Worm (Caenorhabditis elegans): ENCODE measurements around the gene scc-2.

ce11 chrII:196685-197084, 66.8 kb downstream of the scc-2 start, which contains the start of gene chs-2:
- no peak for TF ChIP-seq ceh-36 (tag; optimal IDR thresholded peaks at IDR 0.05)
- TF ChIP-seq flt-1 (GFP tag; IDR thresholded peaks at IDR 0.05): no peak
- TF ChIP-seq ama-1 (optimal IDR thresholded peaks at IDR 0.05): no peak
- no peak for TF ChIP-seq sea-1 (GFP tag; conservative IDR thresholded peaks at IDR 0.05)
- no peak for TF ChIP-seq scrt-1 (GFP tag; IDR thresholded peaks at IDR 0.05)
- no peak for TF ChIP-seq F13C5.2 (tag; optimal IDR thresholded peaks at IDR 0.05)
- TF ChIP-seq B0310.2 (tag; optimal IDR thresholded peaks at IDR 0.05): no peak
- TF ChIP-seq tra-4 (tag; optimal IDR thresholded peaks at IDR 0.05): no peak
- TF ChIP-seq aly-1 (tag; optimal IDR thresholded peaks at IDR 0.05): no peak
- no peak for TF ChIP-seq tbx-11 (GFP tag; IDR thresholded peaks at IDR 0.05)
- no peak for TF ChIP-seq hnd-1 (tag; optimal IDR thresholded peaks at IDR 0.05)
- no peak for TF ChIP-seq ceh-13 (GFP tag; optimal IDR thresholded peaks at IDR 0.05)
- no peak for TF ChIP-seq tbx-37 (GFP tag; conservative IDR thresholded peaks at IDR 0.05)
- TF ChIP-seq hmg-4 (GFP tag; optimal IDR thresholded peaks at IDR 0.05): no peak

Data from whole organism, early embryonic.